Worm (Caenorhabditis elegans): ENCODE results near the gene Y39F10A.3.

DNA sequence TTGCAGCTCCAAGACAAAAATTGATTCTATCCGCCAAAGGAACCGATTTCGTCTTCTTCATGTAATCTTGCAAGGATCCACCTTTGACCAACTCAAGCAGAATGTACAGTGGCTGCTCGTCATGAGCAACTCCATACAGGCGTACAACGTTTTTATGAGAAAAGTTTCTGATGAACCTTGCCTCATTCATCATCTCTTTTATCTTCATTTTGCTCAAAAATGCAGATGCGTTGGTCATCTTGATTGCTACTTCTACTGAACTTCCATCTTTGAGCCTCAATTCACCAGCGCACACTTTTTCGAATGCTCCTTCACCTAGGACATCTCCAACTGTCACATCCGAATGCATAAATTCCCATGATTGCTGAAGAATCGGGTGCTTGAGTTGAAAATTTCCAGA, 14.1 kb upstream of the Y39F10A.3 start:
- TF ChIP-seq elt-2 (tag; optimal IDR thresholded peaks at IDR 0.05): no peak
- no peak for TF ChIP-seq nhr-43 (tag; optimal IDR thresholded peaks at IDR 0.05; ENCODE audit: poor library complexity, severe bottlenecking)
- TF ChIP-seq unc-39 (tag; optimal IDR thresholded peaks at IDR 0.05): no peak
- no peak for TF ChIP-seq unc-62 (GFP tag; optimal IDR thresholded peaks at IDR 0.05)
- TF ChIP-seq ZK546.5 (tag; optimal IDR thresholded peaks at IDR 0.05): no peak

Data from whole organism, L3 larva.